Fruit fly (Drosophila melanogaster): ENCODE measurements around the gene CG3061.

Gene CG3061

dm6 chr3R:13997762-13998161, 34.4 kb upstream of the CG3061 start (continued):
- no peak for TF ChIP-seq CG2120 (GFP tag; optimal IDR thresholded peaks at IDR 0.05)
- no peak for TF ChIP-seq CG10431 (GFP tag; optimal IDR thresholded peaks at IDR 0.05)
- TF ChIP-seq dmrt99B (tag; optimal IDR thresholded peaks at IDR 0.05) = no peak
- no peak for TF ChIP-seq CG2199 (GFP tag; IDR thresholded peaks at IDR 0.05)
- TF ChIP-seq CG2202 (tag; optimal IDR thresholded peaks at IDR 0.05) = no peak
- no peak for TF ChIP-seq ap (GFP tag; IDR thresholded peaks at IDR 0.05)
- TF ChIP-seq CG3065 (GFP tag; optimal IDR thresholded peaks at IDR 0.05) = no peak
- no peak for TF ChIP-seq CG1647 (GFP tag; optimal IDR thresholded peaks at IDR 0.05)
- TF ChIP-seq ken (GFP tag; IDR thresholded peaks at IDR 0.05) = no peak
- TF ChIP-seq fru (optimal IDR thresholded peaks at IDR 0.05) = no peak
- no peak for TF ChIP-seq GATAe (GFP tag; conservative IDR thresholded peaks at IDR 0.05)
- no peak for TF ChIP-seq CG12391 (tag; optimal IDR thresholded peaks at IDR 0.05)
- no peak for TF ChIP-seq CG11695 (GFP tag; IDR thresholded peaks at IDR 0.05)
- no peak for TF ChIP-seq CG10321 (GFP tag; IDR thresholded peaks at IDR 0.05)
- TF ChIP-seq CG9727 (GFP tag; optimal IDR thresholded peaks at IDR 0.05) = no peak
- TF ChIP-seq slp2 (GFP tag; optimal IDR thresholded peaks at IDR 0.05) = no peak
- no peak for TF ChIP-seq HmgZ (tag; optimal IDR thresholded peaks at IDR 0.05)
- TF ChIP-seq Tbp (GFP tag; optimal IDR thresholded peaks at IDR 0.05) = no peak
- no peak for TF ChIP-seq ac (GFP tag; optimal IDR thresholded peaks at IDR 0.05)
- no peak for TF ChIP-seq salm (tag; optimal IDR thresholded peaks at IDR 0.05)

dm6 chr3R:13998162-13998561, 34.0 kb upstream of the CG3061 start:
- TF ChIP-seq CG2678 (tag; optimal IDR thresholded peaks at IDR 0.05) (peak; percentile 19), sens (GFP tag) (peak; percentile 3), CG11504 (tag; optimal IDR thresholded peaks at IDR 0.05) (peak; percentile 26), pum (GFP tag; optimal IDR thresholded peaks at IDR 0.05) (no peak), dmrt99B (tag; optimal IDR thresholded peaks at IDR 0.05) (peak; percentile 12), Sox102F (GFP tag; optimal IDR thresholded peaks at IDR 0.05) (peak; percentile 36), Hr51 (GFP tag; optimal IDR thresholded peaks at IDR 0.05) (peak in 1 of 2 experiments; percentile 50), CG7556 (GFP tag; optimal IDR thresholded peaks at IDR 0.05) (peak; percentile 13), p53 (GFP tag; optimal IDR thresholded peaks at IDR 0.05) (no peak), CG6791 (GFP tag; IDR thresholded peaks at IDR 0.05; ENCODE audit: partially characterized antibody) (no peak), CG30403 (GFP tag; optimal IDR thresholded peaks at IDR 0.05) (peak; percentile 18), Sox100B (GFP tag; optimal IDR thresholded peaks at IDR 0.05) (peak; percentile 16), Ets65A (GFP tag) (peak; percentile 55), ken (GFP tag; IDR thresholded peaks at IDR 0.05) (no peak), odd (GFP tag; optimal IDR thresholded peaks at IDR 0.05) (peak; percentile 8), D19A (tag; optimal IDR thresholded peaks at IDR 0.05) (peak; percentile 25), abd-A (tag; optimal IDR thresholded peaks at IDR 0.05) (no peak), CG13894 (tag; optimal IDR thresholded peaks at IDR 0.05) (peak; percentile 4), eve (GFP tag; optimal IDR thresholded peaks at IDR 0.05) (peak in 1 of 2 experiments; percentile 57), Med (GFP tag) (peak; percentile 27), Oli (tag; optimal IDR thresholded peaks at IDR 0.05) (peak; percentile 35), CoRest (tag; optimal IDR thresholded peaks at IDR 0.05) (peak; percentile 39), gem (tag; optimal IDR thresholded peaks at IDR 0.05) (peak; percentile 47)
